Fruit fly (Drosophila melanogaster) whole organism, embryonic: ENCODE results near the gene CG9919.

ENCODE experiments used
- CG10147 ChIP-seq: fragments of 200-800 bp; sonication (Bioruptor generic); optimal IDR thresholded peaks from 2 replicates; lab custom pipeline; 2019; ENCODE audit warnings: missing biosample characterization, mild to moderate bottlenecking, missing genetic modification characterization, moderate library complexity
- CG6272 ChIP-seq: fragments of 200-800 bp; sonication (Bioruptor generic); IDR thresholded peaks from 2 replicates; pipeline ENCODE4 v1.3.6; 2022; ENCODE audit warnings: missing biosample characterization, missing genetic modification characterization
- Camta ChIP-seq: fragments of 200-800 bp; sonication (Bioruptor generic); optimal IDR thresholded peaks from 2 replicates; lab custom pipeline; 2016; ENCODE audit warnings: missing biosample characterization, missing genetic modification characterization
- Hr3 ChIP-seq: fragments of 200-800 bp; sonication (Bioruptor generic); optimal IDR thresholded peaks from 3 replicates; lab custom pipeline; 2016; ENCODE audit warnings: missing biosample characterization, missing genetic modification characterization
- Meics ChIP-seq: fragments of 200-800 bp; sonication (Bioruptor generic); optimal IDR thresholded peaks from 2 replicates; lab custom pipeline; 2017; ENCODE audit warnings: missing biosample characterization, mild to moderate bottlenecking, missing genetic modification characterization
- Sox102F ChIP-seq: fragments of 200-800 bp; sonication (Bioruptor generic); optimal IDR thresholded peaks from 2 replicates; lab custom pipeline; 2018; ENCODE audit warnings: missing biosample characterization, mild to moderate bottlenecking, missing genetic modification characterization, moderate library complexity
- dimm ChIP-seq: fragments of 200-800 bp; sonication (Bioruptor generic); IDR thresholded peaks from 2 replicates; pipeline ENCODE4 v1.3.6; 2022; ENCODE audit warnings: missing biosample characterization, missing genetic modification characterization
- ems ChIP-seq: fragments of 200-800 bp; sonication (Bioruptor generic); optimal IDR thresholded peaks from 3 replicates; lab custom pipeline; 2016; ENCODE audit warnings: missing biosample characterization, missing genetic modification characterization
- en ChIP-seq: fragments of 200-800 bp; sonication (Bioruptor generic); optimal IDR thresholded peaks from 2 replicates; lab custom pipeline; 2016; ENCODE audit warnings: missing biosample characterization, missing genetic modification characterization
- gsb-n ChIP-seq: fragments of 200-800 bp; sonication (Bioruptor generic); optimal IDR thresholded peaks from 3 replicates; lab custom pipeline; 2018; ENCODE audit warnings: missing biosample characterization, mild to moderate bottlenecking, missing genetic modification characterization

dm6 chrX:16285186-16285585, 45.4 kb downstream of the CG9919 start:
- no peak for TF ChIP-seq Hr3 (GFP tag; lab: Kevin White, UChicago)
- TF ChIP-seq Sox102F (GFP tag; lab: Kevin White, UChicago), result no peak
- TF ChIP-seq Meics (GFP tag; lab: Kevin White, UChicago), result peak; percentile 24
- TF ChIP-seq CG10147 (GFP tag; lab: Kevin White, UChicago), result no peak
- TF ChIP-seq Camta (GFP tag; lab: Kevin White, UChicago), result no peak
- no peak for TF ChIP-seq CG6272 (GFP tag; lab: Robert Waterston, UW)
- TF ChIP-seq dimm (GFP tag; lab: Robert Waterston, UW), result no peak
- TF ChIP-seq ems (GFP tag; lab: Kevin White, UChicago), result peak; percentile 2
- TF ChIP-seq en (GFP tag; lab: Kevin White, UChicago), result no peak
- no peak for TF ChIP-seq gsb-n (tag; lab: Kevin White, UChicago)
